Fruit fly (Drosophila melanogaster): ENCODE data around the gene IntS11.

The IntS11 gene

dm6 chr3R:29765267-29766095, 20.3 kb downstream of the IntS11 start, which contains the start of gene kay (continued):
- TF ChIP-seq vnd (GFP tag; IDR thresholded peaks at IDR 0.05; ENCODE audit: partially characterized antibody): 0 out of 3 replicates have a peak, but pooled peaks have one; percentile 6
- no peak for TF ChIP-seq CG13123 (GFP tag; optimal IDR thresholded peaks at IDR 0.05)
- TF ChIP-seq Oaz (GFP tag; IDR thresholded peaks at IDR 0.05): 0 out of 2 replicates have a peak, but pooled peaks have one; percentile 24
- TF ChIP-seq zen (tag; optimal IDR thresholded peaks at IDR 0.05): peak; percentile 25
- peak; percentile 39; the same call in 1 of the 3 replicates for TF ChIP-seq CG2199 (GFP tag; IDR thresholded peaks at IDR 0.05)
- no peak for TF ChIP-seq crc (GFP tag; optimal IDR thresholded peaks at IDR 0.05)
- TF ChIP-seq CG6791 (GFP tag; IDR thresholded peaks at IDR 0.05; ENCODE audit: partially characterized antibody): no peak; the same call in 2 of the 3 replicates
- TF ChIP-seq Med (GFP tag): peak; percentile 38
- TF ChIP-seq sens (GFP tag): peak; percentile 29
- TF ChIP-seq Usf (GFP tag; optimal IDR thresholded peaks at IDR 0.05): no peak
- TF ChIP-seq Sin3A (optimal IDR thresholded peaks at IDR 0.05): no peak
- 0 out of 2 replicates have a peak, but pooled peaks have one; percentile 18 for TF ChIP-seq CG32532 (GFP tag; IDR thresholded peaks at IDR 0.05)
- no peak for TF ChIP-seq CG4424 (GFP tag; optimal IDR thresholded peaks at IDR 0.05)
- TF ChIP-seq Deaf1 (tag; optimal IDR thresholded peaks at IDR 0.05): peak; percentile 96
- TF ChIP-seq chinmo (GFP tag; IDR thresholded peaks at IDR 0.05; ENCODE audit: partially characterized antibody): 0 out of 4 replicates have a peak, but pooled peaks have one; percentile 47
- TF ChIP-seq bab2 (GFP tag; optimal IDR thresholded peaks at IDR 0.05): no peak
- peak; percentile 25; the same call in 1 of the 2 replicates for TF ChIP-seq slbo (GFP tag; IDR thresholded peaks at IDR 0.05)
- TF ChIP-seq sd (tag; optimal IDR thresholded peaks at IDR 0.05): peak; percentile 72
- no peak for TF ChIP-seq NC2α (GFP tag; optimal IDR thresholded peaks at IDR 0.05)
- TF ChIP-seq D19B (GFP tag; optimal IDR thresholded peaks at IDR 0.05): peak; percentile 71
- TF ChIP-seq CG14710 (tag; optimal IDR thresholded peaks at IDR 0.05): no peak
- TF ChIP-seq CG13287 (GFP tag; IDR thresholded peaks at IDR 0.05; ENCODE audit: partially characterized antibody): 0 out of 2 replicates have a peak, but pooled peaks have one; percentile 7

dm6 chr3R:29767236-29767635, 22.1 kb downstream of the IntS11 start:
- no peak for TF ChIP-seq CG17568 (GFP tag; optimal IDR thresholded peaks at IDR 0.05)
- TF ChIP-seq CG5953 (GFP tag; IDR thresholded peaks at IDR 0.05): no peak
- TF ChIP-seq CG14050 (GFP tag; IDR thresholded peaks at IDR 0.05): no peak
- no peak for TF ChIP-seq CG4730 (GFP tag; IDR thresholded peaks at IDR 0.05)
- TF ChIP-seq Dfd (GFP tag; optimal IDR thresholded peaks at IDR 0.05): peak in 1 of 2 experiments; percentile 77
- TF ChIP-seq toy (GFP tag; IDR thresholded peaks at IDR 0.05): no peak
- TF ChIP-seq CG2678 (tag; optimal IDR thresholded peaks at IDR 0.05): no peak
- TF ChIP-seq C15 (GFP tag; IDR thresholded peaks at IDR 0.05): no peak
- peak; percentile 73 for TF ChIP-seq CG8478 (optimal IDR thresholded peaks at IDR 0.05)
- no peak for TF ChIP-seq CG8924 (tag; optimal IDR thresholded peaks at IDR 0.05)
- TF ChIP-seq HLH4C (GFP tag; IDR thresholded peaks at IDR 0.05; ENCODE audit: partially characterized antibody): 0 out of 3 replicates have a peak, but pooled peaks have one; percentile 7
- TF ChIP-seq Rx (GFP tag; IDR thresholded peaks at IDR 0.05): no peak
- no peak for TF ChIP-seq gt (GFP tag; IDR thresholded peaks at IDR 0.05)
- TF ChIP-seq slp2 (GFP tag; optimal IDR thresholded peaks at IDR 0.05): no peak

DNA sequence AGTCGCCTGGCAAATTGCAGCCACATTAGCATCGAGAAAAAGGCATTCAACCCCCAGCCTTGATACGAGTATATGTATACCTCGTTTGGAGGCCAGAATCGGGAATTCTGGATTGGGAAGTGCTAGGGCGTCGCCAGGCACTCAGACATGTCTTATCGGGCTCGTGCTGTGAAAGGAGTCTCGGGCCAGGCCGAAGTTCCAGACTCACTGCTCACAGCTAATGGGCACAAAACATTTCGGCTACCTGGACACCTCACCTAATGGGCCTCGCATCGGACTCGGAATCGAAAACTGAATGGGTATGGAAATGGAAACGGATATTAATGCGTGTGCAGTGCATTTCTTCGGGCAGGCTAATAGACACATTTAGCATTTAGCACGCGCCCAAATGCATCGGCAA, 25.8 kb downstream of the IntS11 start:
- no peak for TF ChIP-seq repo (GFP tag; optimal IDR thresholded peaks at IDR 0.05)
- no peak for TF ChIP-seq CG2875 (GFP tag; optimal IDR thresholded peaks at IDR 0.05)
- peak; percentile 66 for TF ChIP-seq Ets65A (GFP tag)
- no peak for TF ChIP-seq CG13424 (tag; optimal IDR thresholded peaks at IDR 0.05)
- TF ChIP-seq Opbp (GFP tag; IDR thresholded peaks at IDR 0.05; ENCODE audit: partially characterized antibody): 0 out of 3 replicates have a peak, but pooled peaks have one; percentile 20
- TF ChIP-seq HLHmδ (GFP tag; optimal IDR thresholded peaks at IDR 0.05): no peak
- no peak for TF ChIP-seq CG7786 (GFP tag; optimal IDR thresholded peaks at IDR 0.05)
- no peak for TF ChIP-seq Camta (GFP tag; optimal IDR thresholded peaks at IDR 0.05)
- peak; percentile 11 for TF ChIP-seq D (optimal IDR thresholded peaks at IDR 0.05)
- no peak for TF ChIP-seq D (GFP tag; optimal IDR thresholded peaks at IDR 0.05)
- TF ChIP-seq CG10979 (tag; optimal IDR thresholded peaks at IDR 0.05): no peak
- no peak for TF ChIP-seq CG15011 (GFP tag; optimal IDR thresholded peaks at IDR 0.05)
- TF ChIP-seq CG9876 (GFP tag; optimal IDR thresholded peaks at IDR 0.05): no peak
- TF ChIP-seq CG8281 (tag; optimal IDR thresholded peaks at IDR 0.05): no peak

All from whole organism, embryonic.